Worm (Caenorhabditis elegans): Measurements from ENCODE around the gene grl-17.

DNA sequence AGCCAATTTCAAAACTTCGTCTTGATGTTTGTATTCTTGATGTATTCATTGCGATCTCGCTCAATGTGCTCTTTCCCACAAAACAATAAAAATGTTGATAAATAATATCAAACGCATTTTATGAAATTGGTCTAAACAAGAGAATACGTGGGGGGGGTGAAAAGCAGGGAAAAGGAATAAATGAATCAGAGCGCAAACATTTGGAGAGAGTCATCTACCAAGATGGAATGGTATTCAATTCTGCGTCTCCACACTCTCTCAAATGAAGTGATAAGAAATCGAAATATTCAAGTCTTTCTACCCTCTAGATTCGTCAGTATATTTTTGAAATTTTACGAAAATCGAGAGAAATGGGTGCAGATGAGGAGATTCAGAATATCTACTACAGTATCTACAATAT, 17.0 kb upstream of the grl-17 start, which contains the start of gene C50B8.5:
- TF ChIP-seq flt-1 (GFP tag; IDR thresholded peaks at IDR 0.05) (no peak), hmbx-1 (tag; optimal IDR thresholded peaks at IDR 0.05) (no peak), sea-1 (GFP tag; conservative IDR thresholded peaks at IDR 0.05) (no peak), ets-7 (tag; optimal IDR thresholded peaks at IDR 0.05) (no peak), ama-1 (optimal IDR thresholded peaks at IDR 0.05) (no peak)
